Worm (Caenorhabditis elegans): ENCODE measurements around the gene aakg-3.

DNA sequence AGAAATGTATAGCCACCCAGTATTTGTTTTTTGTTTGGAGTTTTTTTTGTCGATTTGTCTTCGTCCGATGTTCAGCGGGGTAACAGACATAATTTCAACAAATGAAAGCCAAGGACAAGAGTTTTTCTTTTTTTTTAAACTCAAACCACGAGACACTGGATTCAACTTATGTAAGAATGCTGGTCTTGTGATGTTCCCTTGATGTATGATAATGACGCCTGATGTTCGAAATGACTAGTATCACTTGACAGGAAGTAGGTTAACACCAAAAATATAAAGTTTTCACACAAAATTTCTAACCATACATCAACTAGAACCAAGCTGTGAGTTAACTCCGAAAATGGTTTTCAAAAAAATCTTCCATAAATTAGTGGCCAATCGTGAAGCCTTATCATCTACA is 6.0 kb upstream of the aakg-3 start:
- TF ChIP-seq tbx-2 (tag; optimal IDR thresholded peaks at IDR 0.05) (no peak), dve-1 (tag; optimal IDR thresholded peaks at IDR 0.05) (no peak), dmd-4 (tag; optimal IDR thresholded peaks at IDR 0.05; ENCODE audit: borderline replicate concordance) (no peak), fkh-10 (GFP tag; optimal IDR thresholded peaks at IDR 0.05) (no peak), elt-4 (tag; optimal IDR thresholded peaks at IDR 0.05) (no peak), rnt-1 (tag; optimal IDR thresholded peaks at IDR 0.05) (no peak), pag-3 (tag; optimal IDR thresholded peaks at IDR 0.05; ENCODE audit: borderline replicate concordance) (no peak), pha-4 (tag; optimal IDR thresholded peaks at IDR 0.05) (no peak), nhr-11 (tag; optimal IDR thresholded peaks at IDR 0.05) (no peak), sox-4 (tag; optimal IDR thresholded peaks at IDR 0.05) (no peak), pqm-1 (tag; optimal IDR thresholded peaks at IDR 0.05) (no peak)
